Worm (Caenorhabditis elegans) whole organism, mixed stage, embryonic: ENCODE data around the gene scl-18.

Source experiments
- blmp-1 ChIP-seq: fragments of 150-350 bp; optimal IDR thresholded peaks from 2 replicates; lab custom pipeline; 2014; ENCODE audit warnings: missing biosample characterization, missing genetic modification characterization
- hlh-1 ChIP-seq: fragments of 150-350 bp; optimal IDR thresholded peaks from 2 replicates; lab custom pipeline; 2014; ENCODE audit warnings: missing biosample characterization, missing genetic modification reagents, missing genetic modification characterization
- lsy-2 ChIP-seq: fragments of 150-350 bp; optimal IDR thresholded peaks from 2 replicates; lab custom pipeline; 2014; ENCODE audit warnings: missing biosample characterization, missing genetic modification characterization
- mls-2 ChIP-seq: sonication (generic microtip); optimal IDR thresholded peaks from 2 replicates; lab custom pipeline; 2016; ENCODE audit warnings: mild to moderate bottlenecking, missing genetic modification characterization, moderate library complexity, missing compliant biosample characterization
- nhr-12 ChIP-seq: fragments of 150-350 bp; optimal IDR thresholded peaks from 2 replicates; lab custom pipeline; 2014; ENCODE audit warnings: missing biosample characterization, missing genetic modification characterization
- nhr-76 ChIP-seq: sonication (generic microtip); optimal IDR thresholded peaks from 2 replicates; lab custom pipeline; 2017; ENCODE audit warnings: missing biosample characterization, missing genetic modification characterization
- unc-120 ChIP-seq: sonication (generic microtip); optimal IDR thresholded peaks from 2 replicates; lab custom pipeline; 2017; ENCODE audit warnings: missing genetic modification characterization, missing compliant biosample characterization; ENCODE audit not compliant: poor library complexity, severe bottlenecking
- unc-39 ChIP-seq: fragments of 150-350 bp; optimal IDR thresholded peaks from 2 replicates; lab custom pipeline; 2014; ENCODE audit warnings: missing biosample characterization, missing genetic modification characterization
- unc-62 ChIP-seq: fragments of 150-350 bp; optimal IDR thresholded peaks from 2 replicates; lab custom pipeline; 2014; ENCODE audit warnings: missing biosample characterization, missing genetic modification reagents, missing genetic modification characterization

- TF ChIP-seq nhr-76 (tag; lab: Kevin White, UChicago): no peak
- no peak for TF ChIP-seq lsy-2 (tag; lab: Kevin White, UChicago)
- TF ChIP-seq unc-39 (tag; lab: Kevin White, UChicago): no peak
- TF ChIP-seq mls-2 (tag; lab: Kevin White, UChicago): no peak
- no peak for TF ChIP-seq unc-62 (GFP tag; lab: Kevin White, UChicago)
- TF ChIP-seq nhr-12 (tag; lab: Kevin White, UChicago): no peak
- no peak for TF ChIP-seq hlh-1 (tag; lab: Kevin White, UChicago)
- TF ChIP-seq unc-120 (tag; lab: Kevin White, UChicago): no peak
- TF ChIP-seq blmp-1 (tag; lab: Kevin White, UChicago): no peak
Observed at ce11 chrIV:11772119-11772518, 17.9 kb upstream of the scl-18 start.
